Worm (Caenorhabditis elegans) whole organism, L4 larva: ENCODE data around the gene R10H10.4.

Source experiments
- F49E8.2 ChIP-seq: sonication (generic microtip); optimal IDR thresholded peaks from 2 replicates; lab custom pipeline; 2016; ENCODE audit warnings: missing compliant biosample characterization, mild to moderate bottlenecking, missing genetic modification characterization, borderline replicate concordance
- T26A8.4 ChIP-seq: fragments of 200-800 bp; sonication (Bioruptor generic); IDR thresholded peaks from 2 replicates; pipeline ENCODE4 v1.3.6; 2022; ENCODE audit warnings: missing genetic modification characterization, missing compliant biosample characterization
- nhr-25 ChIP-seq: sonication (generic microtip); optimal IDR thresholded peaks from 2 replicates; lab custom pipeline; 2017; ENCODE audit warnings: missing genetic modification characterization, mild to moderate bottlenecking, missing compliant biosample characterization, antibody characterized with exemption, moderate library complexity, borderline replicate concordance; ENCODE audit not compliant: insufficient read depth
- nhr-28 ChIP-seq: fragments of 150-350 bp; optimal IDR thresholded peaks from 2 replicates; lab custom pipeline; 2014; ENCODE audit warnings: missing biosample characterization, missing genetic modification characterization
- pha-4 ChIP-seq, 2 experiments: fragments of 150-350 bp in 1 of 2; fragments of 200-800 bp in 1 of 2; sonication (Bioruptor generic) in 1 of 2; IDR thresholded peaks in 1 of 2; optimal IDR thresholded peaks in 1 of 2; 2 replicates each; pipeline versions ENCODE4 v1.3.6 to Lab custom; 2014 to 2022; ENCODE audit warnings: missing genetic modification characterization in 2 of 2, missing genetic modification reagents in 2 of 2, missing biosample characterization in 1 of 2, missing compliant biosample characterization in 1 of 2
- unc-130 ChIP-seq: sonication (generic microtip); optimal IDR thresholded peaks from 2 replicates; lab custom pipeline; 2016; ENCODE audit warnings: missing genetic modification reagents, missing genetic modification characterization, missing compliant biosample characterization

- TF ChIP-seq nhr-28 (tag; lab: Kevin White, UChicago) (no peak), unc-130 (GFP tag; lab: Kevin White, UChicago) (no peak), T26A8.4 (GFP tag; lab: Robert Waterston, UW) (no peak), nhr-25 (tag; lab: Kevin White, UChicago) (no peak), pha-4 (GFP tag; IDR thresholded peaks at IDR 0.05; lab: Robert Waterston, UW) (no peak), pha-4 (tag; optimal IDR thresholded peaks at IDR 0.05; lab: Kevin White, UChicago) (no peak), F49E8.2 (tag; lab: Kevin White, UChicago) (no peak)
Observed at ce11 chrIV:10346948-10347347, 47.8 kb downstream of the R10H10.4 start.
